Fruit fly (Drosophila melanogaster) whole organism, embryonic: ENCODE data around the gene mof.

Experiments used
- Awh ChIP-seq: fragments of 200-800 bp; sonication (Bioruptor generic); IDR thresholded peaks from 2 replicates; pipeline ENCODE4, ENCODE4 v1.3.6; 2022; ENCODE audit warnings: missing biosample characterization, missing genetic modification characterization
- B-H1 ChIP-seq: fragments of 200-800 bp; sonication (Bioruptor generic); IDR thresholded peaks from 3 replicates; pipeline ENCODE4 v1.3.6; 2022; ENCODE audit warnings: missing biosample characterization, missing genetic modification characterization
- CG10959 ChIP-seq: fragments of 200-800 bp; sonication (Bioruptor generic); IDR thresholded peaks from 2 replicates; pipeline ENCODE4 v1.3.6; 2022; ENCODE audit warnings: missing biosample characterization, missing genetic modification characterization
- CG10979 ChIP-seq: fragments of 200-800 bp; sonication (Bioruptor generic); optimal IDR thresholded peaks from 2 replicates; lab custom pipeline; 2018; ENCODE audit warnings: missing biosample characterization, mild to moderate bottlenecking, missing genetic modification characterization, moderate library complexity
- CG11398 ChIP-seq: fragments of 200-800 bp; sonication (Bioruptor generic); optimal IDR thresholded peaks from 2 replicates; lab custom pipeline; 2016; ENCODE audit warnings: missing biosample characterization, missing genetic modification characterization
- CG11456 ChIP-seq: fragments of 200-800 bp; sonication (Bioruptor generic); IDR thresholded peaks from 3 replicates; pipeline ENCODE4 v1.3.6; 2022; ENCODE audit warnings: missing biosample characterization, missing genetic modification characterization
- CG14050 ChIP-seq: fragments of 200-800 bp; sonication (Bioruptor generic); IDR thresholded peaks from 3 replicates; pipeline ENCODE4 v1.3.6; 2022; ENCODE audit warnings: missing biosample characterization, missing genetic modification characterization
- CG15011 ChIP-seq: fragments of 200-800 bp; sonication (Bioruptor generic); optimal IDR thresholded peaks from 3 replicates; lab custom pipeline; 2018; ENCODE audit warnings: missing biosample characterization, mild to moderate bottlenecking, missing genetic modification characterization
- CG18011 ChIP-seq: fragments of 200-800 bp; sonication (Bioruptor generic); optimal IDR thresholded peaks from 2 replicates; lab custom pipeline; 2017; ENCODE audit warnings: missing biosample characterization, missing genetic modification characterization, mild to moderate bottlenecking, moderate library complexity, missing genotype
- CG2116 ChIP-seq: fragments of 200-800 bp; sonication (Bioruptor generic); optimal IDR thresholded peaks from 3 replicates; lab custom pipeline; 2018; ENCODE audit warnings: missing biosample characterization, mild to moderate bottlenecking, missing genetic modification characterization
- CG31388 ChIP-seq: fragments of 200-800 bp; sonication (Bioruptor generic); optimal IDR thresholded peaks from 2 replicates; lab custom pipeline; 2016; ENCODE audit warnings: missing biosample characterization, missing genetic modification characterization
- CG6175 ChIP-seq: fragments of 200-800 bp; sonication (Bioruptor generic); IDR thresholded peaks from 3 replicates; pipeline ENCODE4 v1.3.6; 2022; ENCODE audit warnings: missing biosample characterization, missing genetic modification characterization
- CG7556 ChIP-seq: fragments of 200-800 bp; sonication (Bioruptor generic); optimal IDR thresholded peaks from 2 replicates; lab custom pipeline; 2017; ENCODE audit warnings: missing biosample characterization, mild to moderate bottlenecking, missing genetic modification characterization
- CG7987 ChIP-seq: fragments of 200-800 bp; sonication (Bioruptor generic); optimal IDR thresholded peaks from 2 replicates; lab custom pipeline; 2018; ENCODE audit warnings: missing biosample characterization, mild to moderate bottlenecking, missing genetic modification characterization, moderate library complexity
- Camta ChIP-seq: fragments of 200-800 bp; sonication (Bioruptor generic); optimal IDR thresholded peaks from 2 replicates; lab custom pipeline; 2016; ENCODE audit warnings: missing biosample characterization, missing genetic modification characterization
- Doc2 ChIP-seq: fragments of 200-800 bp; sonication (Bioruptor generic); IDR thresholded peaks from 2 replicates; pipeline ENCODE4 v1.3.6; 2022; ENCODE audit warnings: missing biosample characterization, missing genetic modification characterization
- Doc3 ChIP-seq: fragments of 200-800 bp; sonication (Bioruptor generic); IDR thresholded peaks from 3 replicates; pipeline ENCODE4 v1.3.6; 2022; ENCODE audit warnings: missing biosample characterization, missing genetic modification characterization; ENCODE audit not compliant: partially characterized antibody
- Dref ChIP-seq: fragments of 200-800 bp; sonication (Bioruptor generic); IDR thresholded peaks from 2 replicates; pipeline ENCODE4 v1.3.6; 2022; ENCODE audit warnings: missing biosample characterization, missing genetic modification characterization
- E2f1 ChIP-seq: fragments of 200-800 bp; sonication (Bioruptor generic); IDR thresholded peaks from 2 replicates; pipeline ENCODE4 v1.3.6; 2022; ENCODE audit warnings: missing biosample characterization, missing genetic modification characterization
- Elba2 ChIP-seq: fragments of 200-800 bp; sonication (Bioruptor generic); optimal IDR thresholded peaks from 3 replicates; lab custom pipeline; 2016; ENCODE audit warnings: missing biosample characterization, missing genetic modification characterization
- Ets65A ChIP-seq: fragments of 200-800 bp; sonication (Bioruptor generic); peaks from one replicate; lab custom pipeline; 2016; ENCODE audit warnings: missing biosample characterization, missing genetic modification characterization
- Fer1 ChIP-seq: fragments of 200-800 bp; sonication (Bioruptor generic); optimal IDR thresholded peaks from 2 replicates; lab custom pipeline; 2017; ENCODE audit warnings: missing biosample characterization, mild to moderate bottlenecking, missing genetic modification characterization
- Fer3 ChIP-seq: fragments of 200-800 bp; sonication (Bioruptor generic); optimal IDR thresholded peaks from 2 replicates; lab custom pipeline; 2018; ENCODE audit warnings: missing biosample characterization, mild to moderate bottlenecking, missing genetic modification characterization, moderate library complexity
- HLH4C ChIP-seq: fragments of 200-800 bp; sonication (Bioruptor generic); IDR thresholded peaks from 3 replicates; pipeline ENCODE4 v1.3.6; 2022; ENCODE audit warnings: missing biosample characterization, missing genetic modification characterization; ENCODE audit not compliant: partially characterized antibody
- Neu2 ChIP-seq: fragments of 200-800 bp; sonication (Bioruptor generic); optimal IDR thresholded peaks from 3 replicates; lab custom pipeline; 2016; ENCODE audit warnings: missing biosample characterization, missing genetic modification characterization, borderline replicate concordance
- Nf-YA ChIP-seq: fragments of 200-800 bp; sonication (Bioruptor generic); IDR thresholded peaks from 2 replicates; pipeline ENCODE4 v1.3.6; 2022; ENCODE audit warnings: missing biosample characterization, missing genetic modification characterization
- Ptx1 ChIP-seq: fragments of 200-800 bp; sonication (Bioruptor generic); IDR thresholded peaks from 2 replicates; pipeline ENCODE4 v1.3.6; 2022; ENCODE audit warnings: missing biosample characterization, missing genetic modification characterization
- amos ChIP-seq: fragments of 200-800 bp; sonication (Bioruptor generic); IDR thresholded peaks from 2 replicates; pipeline ENCODE4 v1.3.6; 2022; ENCODE audit warnings: missing biosample characterization, missing genetic modification characterization; ENCODE audit not compliant: partially characterized antibody
- ap ChIP-seq: fragments of 200-800 bp; sonication (Bioruptor generic); IDR thresholded peaks from 2 replicates; pipeline ENCODE4 v1.3.6; 2022; ENCODE audit warnings: missing biosample characterization, missing genetic modification characterization
- bbx ChIP-seq: fragments of 200-800 bp; sonication (Bioruptor generic); IDR thresholded peaks from 2 replicates; pipeline ENCODE4 v1.3.6; 2022; ENCODE audit warnings: missing biosample characterization, missing genetic modification characterization; ENCODE audit not compliant: partially characterized antibody
- cad ChIP-seq: fragments of >200 bp; optimal IDR thresholded peaks from 2 replicates; lab custom pipeline; 2017; ENCODE audit warnings: missing biosample characterization, missing genetic modification characterization
- crp ChIP-seq, 2 experiments: fragments of 200-800 bp; sonication (Bioruptor generic); optimal IDR thresholded peaks; 2 replicates in 1 of 2; 3 replicates in 1 of 2; lab custom pipeline; 2017; ENCODE audit warnings: missing biosample characterization in 2 of 2, missing genetic modification characterization in 2 of 2, mild to moderate bottlenecking in 1 of 2, moderate library complexity in 1 of 2
- dm ChIP-seq: fragments of 200-800 bp; sonication (Bioruptor generic); optimal IDR thresholded peaks from 3 replicates; lab custom pipeline; 2016; ENCODE audit warnings: missing biosample characterization, missing genetic modification characterization
- dysf ChIP-seq: fragments of 200-800 bp; sonication (Bioruptor generic); IDR thresholded peaks from 3 replicates; pipeline ENCODE4 v1.3.6; 2022; ENCODE audit warnings: missing biosample characterization, missing genetic modification characterization
- ewg ChIP-seq: fragments of 200-800 bp; sonication (Bioruptor generic); optimal IDR thresholded peaks from 3 replicates; lab custom pipeline; 2017; ENCODE audit warnings: mild to moderate bottlenecking, missing biosample characterization, missing genetic modification reagents, missing genetic modification characterization
- fu2 ChIP-seq: fragments of 200-800 bp; sonication (Bioruptor generic); optimal IDR thresholded peaks from 2 replicates; lab custom pipeline; 2016; ENCODE audit warnings: missing biosample characterization, missing genetic modification characterization
- gcm ChIP-seq: fragments of 200-800 bp; sonication (Bioruptor generic); optimal IDR thresholded peaks from 2 replicates; lab custom pipeline; 2019; ENCODE audit warnings: missing biosample characterization, mild to moderate bottlenecking, missing genetic modification characterization, moderate library complexity
- grn ChIP-seq: fragments of 200-800 bp; sonication (Bioruptor generic); optimal IDR thresholded peaks from 3 replicates; lab custom pipeline; 2017; ENCODE audit warnings: missing biosample characterization, missing genetic modification characterization
- hbn ChIP-seq: fragments of 200-800 bp; sonication (Bioruptor generic); IDR thresholded peaks from 2 replicates; pipeline ENCODE4 v1.3.6; 2022; ENCODE audit warnings: missing biosample characterization, missing genetic modification characterization; ENCODE audit not compliant: partially characterized antibody
- knrl ChIP-seq: fragments of 200-800 bp; sonication (Bioruptor generic); IDR thresholded peaks from 3 replicates; pipeline ENCODE4 v1.3.6; 2022; ENCODE audit warnings: missing biosample characterization, missing genetic modification characterization; ENCODE audit not compliant: partially characterized antibody
- lola ChIP-seq, 3 experiments: fragments of >200 bp in 2 of 3; fragments of 200-800 bp in 1 of 3; sonication (Bioruptor generic) in 1 of 3; optimal IDR thresholded peaks; 2 replicates each; lab custom pipeline; 2017 to 2019; ENCODE audit warnings: missing biosample characterization in 3 of 3, missing genetic modification characterization in 3 of 3, mild to moderate bottlenecking in 1 of 3, moderate library complexity in 1 of 3
- lov ChIP-seq, 2 experiments: fragments of 200-800 bp in 1 of 2; fragments of >200 bp in 1 of 2; sonication (Bioruptor generic) in 1 of 2; IDR thresholded peaks in 1 of 2; optimal IDR thresholded peaks in 1 of 2; 2 replicates in 1 of 2; 3 replicates in 1 of 2; pipeline versions ENCODE4 v1.3.6 to Lab custom; 2017 to 2022; ENCODE audit warnings: missing biosample characterization in 1 of 2, missing genetic modification characterization in 1 of 2
- mirr ChIP-seq: fragments of 200-800 bp; sonication (Bioruptor generic); optimal IDR thresholded peaks from 3 replicates; lab custom pipeline; 2018; ENCODE audit warnings: missing biosample characterization, mild to moderate bottlenecking, missing genetic modification characterization
- nmo ChIP-seq: fragments of 200-800 bp; sonication (Bioruptor generic); optimal IDR thresholded peaks from 2 replicates; lab custom pipeline; 2018; ENCODE audit warnings: missing biosample characterization, mild to moderate bottlenecking, missing genetic modification characterization, moderate library complexity
- ro ChIP-seq: fragments of 200-800 bp; sonication (Bioruptor generic); IDR thresholded peaks from 2 replicates; pipeline ENCODE4 v1.3.6; 2022; ENCODE audit warnings: missing biosample characterization, missing genetic modification characterization
- sc ChIP-seq, 3 experiments: fragments of >200 bp in 2 of 3; fragments of 200-800 bp in 1 of 3; sonication (Bioruptor generic) in 1 of 3; optimal IDR thresholded peaks; 2 replicates in 2 of 3; 3 replicates in 1 of 3; lab custom pipeline; 2017; ENCODE audit warnings: mild to moderate bottlenecking in 1 of 3, missing biosample characterization in 1 of 3, missing genetic modification characterization in 1 of 3, missing genetic modification reagents in 1 of 3
- sens ChIP-seq: fragments of 200-800 bp; sonication (Bioruptor generic); peaks from one replicate; lab custom pipeline; 2016; ENCODE audit warnings: missing biosample characterization, missing genetic modification characterization
- slou ChIP-seq: fragments of 200-800 bp; sonication (Bioruptor generic); optimal IDR thresholded peaks from 3 replicates; lab custom pipeline; 2016; ENCODE audit warnings: missing biosample characterization, missing genetic modification characterization
- slp2 ChIP-seq: fragments of 200-800 bp; sonication (Bioruptor generic); optimal IDR thresholded peaks from 2 replicates; lab custom pipeline; 2016; ENCODE audit warnings: missing biosample characterization, missing genetic modification characterization
- sob ChIP-seq: fragments of 200-800 bp; sonication (Bioruptor generic); IDR thresholded peaks from 2 replicates; pipeline ENCODE4 v1.3.6; 2022; ENCODE audit warnings: missing biosample characterization, missing genetic modification characterization

mof gene

DNA sequence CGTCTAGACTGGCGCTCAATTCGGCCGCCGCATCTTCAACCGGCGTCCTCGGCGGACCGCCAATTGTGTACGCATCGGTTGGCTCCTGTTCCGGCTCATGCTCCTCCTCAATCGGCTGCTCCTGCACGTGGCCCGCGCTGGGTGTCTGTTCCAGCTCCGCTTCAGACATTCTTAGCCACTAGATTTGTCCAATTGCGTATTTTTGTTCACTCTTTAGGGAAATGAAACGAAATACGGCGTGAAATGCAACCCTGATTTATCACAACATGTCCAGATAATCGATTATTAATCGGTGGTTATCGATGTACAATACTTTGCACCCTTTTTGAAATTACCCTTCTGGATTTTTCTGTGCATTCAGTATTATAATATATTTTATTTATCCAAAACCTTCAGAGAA is at the start of gene mof:
Gene mof (minus strand): TSS at position 270 of the 400 bp plus-strand sequence.
- TF ChIP-seq lov (optimal IDR thresholded peaks at IDR 0.05; lab: Kevin White, UChicago), result no peak
- no peak for TF ChIP-seq lov (GFP tag; IDR thresholded peaks at IDR 0.05; lab: Robert Waterston, UW)
- TF ChIP-seq sob (GFP tag; lab: Robert Waterston, UW), result no peak
- TF ChIP-seq B-H1 (GFP tag; lab: Robert Waterston, UW), result no peak
- peak; percentile 27 for TF ChIP-seq Ets65A
- no peak for TF ChIP-seq CG18011
- no peak for TF ChIP-seq CG11456 (GFP tag; lab: Robert Waterston, UW)
- TF ChIP-seq Fer3, result no peak
- TF ChIP-seq ap (GFP tag; lab: Robert Waterston, UW), result no peak
- peak; percentile 97 for TF ChIP-seq CG2116 (GFP tag; lab: Kevin White, UChicago)
- TF ChIP-seq gcm (GFP tag; lab: Kevin White, UChicago), result no peak
- TF ChIP-seq hbn (GFP tag; lab: Robert Waterston, UW), result peak; percentile 64
- no peak for TF ChIP-seq CG31388 (GFP tag; lab: Kevin White, UChicago)
- peak; percentile 85 for TF ChIP-seq bbx
- TF ChIP-seq dysf (GFP tag; lab: Robert Waterston, UW), result no peak
- TF ChIP-seq cad (GFP tag; lab: Kevin White, UChicago), result no peak
- TF ChIP-seq dm (GFP tag; lab: Kevin White, UChicago), result no peak
- TF ChIP-seq ro (GFP tag; lab: Robert Waterston, UW), result no peak
- no peak for TF ChIP-seq grn (GFP tag; lab: Kevin White, UChicago)
- TF ChIP-seq amos (GFP tag; lab: Robert Waterston, UW), result peak; percentile 57; the same call in 1 of the 2 replicates
- peak; percentile 87 for TF ChIP-seq HLH4C
- TF ChIP-seq slou (GFP tag; lab: Kevin White, UChicago), result no peak
- TF ChIP-seq CG7556, result no peak
- peak in 1 of 2 experiments; percentile 3 for TF ChIP-seq crp (GFP tag; optimal IDR thresholded peaks at IDR 0.05; lab: Kevin White, UChicago)
- no peak for TF ChIP-seq mirr (GFP tag; lab: Kevin White, UChicago)
- TF ChIP-seq Awh, result no peak
- TF ChIP-seq ewg (GFP tag; lab: Kevin White, UChicago), result no peak
- no peak for TF ChIP-seq slp2 (GFP tag; lab: Kevin White, UChicago)
- peak; percentile 30 for TF ChIP-seq Elba2 (GFP tag; lab: Kevin White, UChicago)
- TF ChIP-seq CG6175 (GFP tag; lab: Robert Waterston, UW), result no peak
- no peak for TF ChIP-seq CG10959 (GFP tag; lab: Robert Waterston, UW)
- TF ChIP-seq Doc3 (GFP tag; lab: Robert Waterston, UW), result peak; percentile 58
- TF ChIP-seq fu2 (GFP tag; lab: Kevin White, UChicago), result no peak
- TF ChIP-seq sc (optimal IDR thresholded peaks at IDR 0.05; lab: Kevin White, UChicago), result no peak
- no peak for TF ChIP-seq sc (GFP tag; optimal IDR thresholded peaks at IDR 0.05; lab: Kevin White, UChicago)
- TF ChIP-seq Neu2 (GFP tag; lab: Kevin White, UChicago), result no peak
- TF ChIP-seq nmo (GFP tag; lab: Kevin White, UChicago), result no peak
- TF ChIP-seq Camta, result no peak
- TF ChIP-seq CG7987 (GFP tag; lab: Kevin White, UChicago), result no peak
- no peak for TF ChIP-seq E2f1 (GFP tag; lab: Robert Waterston, UW)
- TF ChIP-seq CG14050, result no peak
- no peak for TF ChIP-seq lola (GFP tag; optimal IDR thresholded peaks at IDR 0.05; lab: Kevin White, UChicago)
- TF ChIP-seq Dref, result peak; percentile 81
- TF ChIP-seq Nf-YA (GFP tag; lab: Robert Waterston, UW), result no peak
- peak; percentile 5 for TF ChIP-seq Fer1 (GFP tag; lab: Kevin White, UChicago)
- TF ChIP-seq CG11398 (GFP tag; lab: Kevin White, UChicago), result no peak
- peak; percentile 57; the same call in 2 of the 3 replicates for TF ChIP-seq knrl (GFP tag; lab: Robert Waterston, UW)
- no peak for TF ChIP-seq Ptx1 (GFP tag; lab: Robert Waterston, UW)
- TF ChIP-seq sens (GFP tag; lab: Kevin White, UChicago), result no peak
- TF ChIP-seq Doc2, result no peak
- no peak for TF ChIP-seq CG15011 (GFP tag; lab: Kevin White, UChicago)
- TF ChIP-seq CG10979 (tag; lab: Kevin White, UChicago), result no peak
